Worm (Caenorhabditis elegans) whole organism, L4/young adult: ENCODE results near the gene srsx-32.

Source experiments
- W03F9.2 ChIP-seq: fragments of 150-350 bp; optimal IDR thresholded peaks from 2 replicates; lab custom pipeline; 2014; ENCODE audit warnings: missing biosample characterization, missing genetic modification characterization
- dao-5 ChIP-seq: sonication (generic microtip); optimal IDR thresholded peaks from 2 replicates; lab custom pipeline; 2016; ENCODE audit warnings: missing genotype, missing genetic modification characterization, moderate library complexity, missing compliant biosample characterization
- him-1 ChIP-seq: sonication (generic microtip); optimal IDR thresholded peaks from 2 replicates; lab custom pipeline; 2016; ENCODE audit warnings: missing genotype, missing genetic modification reagents, missing genetic modification characterization, missing compliant biosample characterization

ce11 chrV:6991771-6992170 lies 25.4 kb upstream of the srsx-32 start, which contains the start of gene nhr-162:
- TF ChIP-seq him-1 (tag; lab: Kevin White, UChicago) (no peak), dao-5 (tag; lab: Kevin White, UChicago) (no peak), W03F9.2 (tag; lab: Kevin White, UChicago) (no peak)
